Fruit fly (Drosophila melanogaster): Measurements from ENCODE around the gene CG44325.

- TF ChIP-seq CG4282 (GFP tag; optimal IDR thresholded peaks at IDR 0.05) (no peak), wek (GFP tag; optimal IDR thresholded peaks at IDR 0.05) (no peak), amos (GFP tag; IDR thresholded peaks at IDR 0.05; ENCODE audit: partially characterized antibody) (no peak), CG9797 (GFP tag; optimal IDR thresholded peaks at IDR 0.05) (no peak), Kr (GFP tag; optimal IDR thresholded peaks at IDR 0.05) (no peak), CG14667 (GFP tag; IDR thresholded peaks at IDR 0.05) (no peak), CG13775 (GFP tag; optimal IDR thresholded peaks at IDR 0.05) (no peak), CG10209 (GFP tag; optimal IDR thresholded peaks at IDR 0.05) (no peak)
Measured at dm6 chrX:9093912-9094311, 15.6 kb upstream of the CG44325 start.

Data from whole organism, embryonic.